Fruit fly (Drosophila melanogaster) whole organism, prepupa: ENCODE measurements around the gene ng2.

Experiments
- Lpt ChIP-seq: fragments of 200-800 bp; sonication (Bioruptor generic); optimal IDR thresholded peaks from 3 replicates; lab custom pipeline; 2016; ENCODE audit warnings: missing biosample characterization, missing genetic modification characterization
- ss ChIP-seq, 2 experiments: fragments of 200-800 bp; sonication (Bioruptor generic); optimal IDR thresholded peaks; 2 replicates in 1 of 2; 3 replicates in 1 of 2; lab custom pipeline; 2017 to 2018; ENCODE audit warnings: mild to moderate bottlenecking in 2 of 2, missing biosample characterization in 2 of 2, missing genetic modification characterization in 2 of 2, moderate library complexity in 1 of 2
- svp ChIP-seq: fragments of 200-800 bp; sonication (Bioruptor generic); peaks from one replicate; lab custom pipeline; 2016; ENCODE audit warnings: missing biosample characterization, missing genetic modification characterization

DNA sequence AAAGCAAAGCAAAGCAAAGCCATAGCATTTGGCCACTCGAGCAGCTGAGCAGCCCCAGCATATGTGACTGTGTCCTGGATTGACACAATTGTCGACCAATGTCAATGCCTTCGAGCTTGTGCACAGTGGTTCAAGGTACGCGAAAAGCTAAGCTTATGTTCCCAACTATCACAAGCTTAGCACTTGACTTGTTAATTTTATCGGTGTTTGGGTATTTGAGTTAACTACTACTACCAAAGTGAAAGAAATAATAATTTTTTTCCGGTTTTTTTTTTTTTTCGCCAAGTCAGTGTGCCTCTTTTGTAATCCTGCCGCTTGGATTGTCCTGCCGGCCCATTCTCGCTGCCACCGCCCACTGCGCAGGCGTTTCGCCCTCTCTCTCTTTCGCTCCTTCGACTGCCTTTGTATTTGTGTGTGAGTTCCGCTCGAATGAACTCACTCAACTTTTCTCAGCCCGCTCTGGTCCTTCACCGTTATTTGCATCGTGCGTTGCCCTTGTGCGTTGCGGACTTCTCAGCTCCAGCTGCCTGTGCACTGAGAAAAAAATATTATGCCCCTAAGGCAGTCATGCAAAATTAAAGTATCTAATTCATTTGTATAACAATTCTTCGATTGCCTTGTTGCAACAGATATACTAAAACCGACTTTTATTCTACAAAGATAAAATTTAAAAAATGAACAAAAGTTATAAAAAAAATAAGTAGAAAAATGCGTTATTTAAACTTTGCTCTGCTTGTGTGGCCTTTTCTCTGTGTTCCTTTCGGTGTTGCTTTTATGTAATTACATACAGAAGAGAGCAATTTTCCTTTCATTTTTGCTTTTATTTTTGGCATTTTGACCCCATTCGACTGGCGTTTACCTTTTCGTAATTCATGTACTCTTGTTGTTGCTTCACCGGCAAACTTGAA, 34.2 kb downstream of the ng2 start:
- TF ChIP-seq svp, result peak; percentile 71
- no peak for TF ChIP-seq Lpt
- no peak for TF ChIP-seq ss (GFP tag; optimal IDR thresholded peaks at IDR 0.05; lab: Kevin White, UChicago)
